Worm (Caenorhabditis elegans) whole organism, L4 larva: ENCODE data around the gene pnc-2.

ENCODE experiments used
- R02D3.7 ChIP-seq: fragments of 150-350 bp; sonication (generic microtip); optimal IDR thresholded peaks from 3 replicates; lab custom pipeline; 2014; ENCODE audit warnings: missing biosample characterization, missing genetic modification characterization
- ama-1 ChIP-seq: fragments of 150-350 bp; optimal IDR thresholded peaks from 2 replicates; lab custom pipeline; 2014; ENCODE audit warnings: inconsistent platforms, mixed read lengths
- mep-1 ChIP-seq: fragments of 150-350 bp; sonication (generic microtip); optimal IDR thresholded peaks from 3 replicates; lab custom pipeline; 2014; ENCODE audit warnings: missing biosample characterization, missing genetic modification characterization
- pqm-1 ChIP-seq: sonication (generic microtip); optimal IDR thresholded peaks from 2 replicates; lab custom pipeline; 2017; ENCODE audit warnings: missing biosample characterization, missing genetic modification characterization
- unc-39 ChIP-seq: sonication (generic microtip); optimal IDR thresholded peaks from 2 replicates; lab custom pipeline; 2017; ENCODE audit warnings: missing biosample characterization, missing genetic modification characterization
- zfp-2 ChIP-seq: sonication (generic microtip); optimal IDR thresholded peaks from 2 replicates; lab custom pipeline; 2016; ENCODE audit warnings: mild to moderate bottlenecking, missing genetic modification characterization, missing compliant biosample characterization

ce11 chrIV:14869844-14870433, 39.5 kb downstream of the pnc-2 start:
- no peak for TF ChIP-seq zfp-2 (tag; lab: Kevin White, UChicago)
- no peak for TF ChIP-seq unc-39 (tag; lab: Kevin White, UChicago)
- no peak for TF ChIP-seq R02D3.7 (tag; lab: Kevin White, UChicago)
- no peak for TF ChIP-seq pqm-1 (tag; lab: Kevin White, UChicago)
- TF ChIP-seq ama-1 (lab: Kevin White, UChicago): no peak
- no peak for TF ChIP-seq mep-1 (tag; lab: Kevin White, UChicago)
